Fruit fly (Drosophila melanogaster) whole organism, embryonic: ENCODE data around the gene Ilp6.

ENCODE experiments used
- Bdp1 ChIP-seq: fragments of 200-800 bp; sonication (Bioruptor generic); optimal IDR thresholded peaks from 3 replicates; lab custom pipeline; 2016; ENCODE audit warnings: missing biosample characterization, missing genetic modification characterization
- CG14710 ChIP-seq: fragments of 200-800 bp; sonication (Bioruptor generic); optimal IDR thresholded peaks from 3 replicates; lab custom pipeline; 2019; ENCODE audit warnings: missing biosample characterization, mild to moderate bottlenecking, missing genetic modification characterization, moderate library complexity
- CG15479 ChIP-seq: fragments of 200-800 bp; sonication (Bioruptor generic); optimal IDR thresholded peaks from 3 replicates; lab custom pipeline; 2019; ENCODE audit warnings: missing biosample characterization, mild to moderate bottlenecking, missing genetic modification characterization, moderate library complexity
- CG15696 ChIP-seq: fragments of 200-800 bp; sonication (Bioruptor generic); optimal IDR thresholded peaks from 2 replicates; lab custom pipeline; 2019; ENCODE audit warnings: missing biosample characterization, mild to moderate bottlenecking, missing genetic modification characterization, moderate library complexity
- CG17612 ChIP-seq: fragments of 200-800 bp; sonication (Bioruptor generic); IDR thresholded peaks from 2 replicates; pipeline ENCODE4 v1.3.6; 2022; ENCODE audit warnings: missing biosample characterization, missing genetic modification characterization
- CG31388 ChIP-seq: fragments of 200-800 bp; sonication (Bioruptor generic); optimal IDR thresholded peaks from 2 replicates; lab custom pipeline; 2016; ENCODE audit warnings: missing biosample characterization, missing genetic modification characterization
- CG33213 ChIP-seq: fragments of 200-800 bp; sonication (Bioruptor generic); optimal IDR thresholded peaks from 3 replicates; lab custom pipeline; 2016; ENCODE audit warnings: missing biosample characterization, missing genetic modification characterization
- CG3847 ChIP-seq: fragments of 200-800 bp; sonication (Bioruptor generic); IDR thresholded peaks from 2 replicates; pipeline ENCODE4 v1.3.6; 2022; ENCODE audit warnings: missing biosample characterization, missing genetic modification characterization
- CG6854 ChIP-seq: fragments of 200-800 bp; sonication (Bioruptor generic); optimal IDR thresholded peaks from 3 replicates; lab custom pipeline; 2017; ENCODE audit warnings: missing biosample characterization, mild to moderate bottlenecking, missing genetic modification characterization
- CG8089 ChIP-seq: fragments of 200-800 bp; sonication (Bioruptor generic); optimal IDR thresholded peaks from 3 replicates; lab custom pipeline; 2016; ENCODE audit warnings: missing biosample characterization, missing genetic modification characterization
- CG8359 ChIP-seq: fragments of 200-800 bp; sonication (Bioruptor generic); optimal IDR thresholded peaks from 2 replicates; lab custom pipeline; 2017; ENCODE audit warnings: missing biosample characterization, mild to moderate bottlenecking, missing genetic modification characterization, borderline replicate concordance
- CG9609 ChIP-seq: fragments of 200-800 bp; sonication (Bioruptor generic); optimal IDR thresholded peaks from 3 replicates; lab custom pipeline; 2016; ENCODE audit warnings: missing biosample characterization, missing genetic modification characterization
- CG9932 ChIP-seq: fragments of 200-800 bp; sonication (Bioruptor generic); IDR thresholded peaks from 2 replicates; pipeline ENCODE4 v1.3.6; 2022; ENCODE audit warnings: missing biosample characterization, missing genetic modification characterization
- Chrac-16 ChIP-seq: fragments of 200-800 bp; sonication (Bioruptor generic); optimal IDR thresholded peaks from 3 replicates; lab custom pipeline; 2016; ENCODE audit warnings: missing biosample characterization, missing genetic modification characterization
- Deaf1 ChIP-seq: fragments of 200-800 bp; optimal IDR thresholded peaks from 3 replicates; lab custom pipeline; 2019; ENCODE audit warnings: missing biosample characterization, mild to moderate bottlenecking, missing genetic modification characterization, moderate library complexity
- E2f2 ChIP-seq: fragments of 200-800 bp; sonication (Bioruptor generic); IDR thresholded peaks from 2 replicates; pipeline ENCODE4 v1.3.6; 2022; ENCODE audit warnings: missing biosample characterization, missing genetic modification characterization
- HLH4C ChIP-seq: fragments of 200-800 bp; sonication (Bioruptor generic); IDR thresholded peaks from 3 replicates; pipeline ENCODE4 v1.3.6; 2022; ENCODE audit warnings: missing biosample characterization, missing genetic modification characterization; ENCODE audit not compliant: partially characterized antibody
- HLH54F ChIP-seq: fragments of 200-800 bp; sonication (Bioruptor generic); optimal IDR thresholded peaks from 3 replicates; lab custom pipeline; 2016; ENCODE audit warnings: missing biosample characterization, missing genetic modification characterization
- Hey ChIP-seq: fragments of 200-800 bp; sonication (Bioruptor generic); optimal IDR thresholded peaks from 3 replicates; lab custom pipeline; 2018; ENCODE audit warnings: missing biosample characterization, mild to moderate bottlenecking, missing genetic modification characterization
- Kr ChIP-seq: fragments of 200-800 bp; sonication (Bioruptor generic); optimal IDR thresholded peaks from 2 replicates; lab custom pipeline; 2017; ENCODE audit warnings: missing biosample characterization, mild to moderate bottlenecking, missing genetic modification characterization
- MTF-1 ChIP-seq: fragments of 200-800 bp; sonication (Bioruptor generic); optimal IDR thresholded peaks from 2 replicates; lab custom pipeline; 2018; ENCODE audit warnings: missing biosample characterization, mild to moderate bottlenecking, missing genetic modification characterization, borderline replicate concordance
- Opbp ChIP-seq: fragments of 200-800 bp; sonication (Bioruptor generic); IDR thresholded peaks from 3 replicates; pipeline ENCODE4 v1.3.6; 2022; ENCODE audit warnings: missing biosample characterization, missing genetic modification characterization; ENCODE audit not compliant: partially characterized antibody
- Rx ChIP-seq: fragments of 200-800 bp; sonication (Bioruptor generic); IDR thresholded peaks from 2 replicates; pipeline ENCODE4 v1.3.6; 2022; ENCODE audit warnings: missing biosample characterization, missing genetic modification characterization
- Vsx1 ChIP-seq: fragments of 200-800 bp; sonication (Bioruptor generic); optimal IDR thresholded peaks from 2 replicates; lab custom pipeline; 2017; ENCODE audit warnings: missing biosample characterization, mild to moderate bottlenecking, missing genetic modification characterization, missing genetic modification reagents
- ac ChIP-seq: fragments of 200-800 bp; sonication (Bioruptor generic); optimal IDR thresholded peaks from 3 replicates; lab custom pipeline; 2017; ENCODE audit warnings: missing biosample characterization, mild to moderate bottlenecking, missing genetic modification characterization
- bab2 ChIP-seq: fragments of 200-800 bp; sonication (Bioruptor generic); optimal IDR thresholded peaks from 2 replicates; lab custom pipeline; 2016; ENCODE audit warnings: missing biosample characterization, missing genetic modification characterization
- bbx ChIP-seq: fragments of 200-800 bp; sonication (Bioruptor generic); IDR thresholded peaks from 2 replicates; pipeline ENCODE4 v1.3.6; 2022; ENCODE audit warnings: missing biosample characterization, missing genetic modification characterization; ENCODE audit not compliant: partially characterized antibody
- crc ChIP-seq: fragments of 200-800 bp; sonication (Bioruptor generic); optimal IDR thresholded peaks from 2 replicates; lab custom pipeline; 2016; ENCODE audit warnings: missing biosample characterization, missing genetic modification characterization
- croc ChIP-seq: fragments of 200-800 bp; sonication (Bioruptor generic); conservative IDR thresholded peaks from 3 replicates; pipeline ENCODE4 v1.3.6; 2022; ENCODE audit warnings: missing biosample characterization, missing genetic modification characterization
- crol ChIP-seq: fragments of 200-800 bp; sonication (Bioruptor generic); IDR thresholded peaks from 2 replicates; pipeline ENCODE4 v1.3.6; 2022; ENCODE audit warnings: missing biosample characterization, missing genetic modification characterization
- dm ChIP-seq: fragments of 200-800 bp; sonication (Bioruptor generic); optimal IDR thresholded peaks from 3 replicates; lab custom pipeline; 2016; ENCODE audit warnings: missing biosample characterization, missing genetic modification characterization
- en ChIP-seq: fragments of 200-800 bp; sonication (Bioruptor generic); optimal IDR thresholded peaks from 2 replicates; lab custom pipeline; 2016; ENCODE audit warnings: missing biosample characterization, missing genetic modification characterization
- exex ChIP-seq: fragments of 200-800 bp; sonication (Bioruptor generic); optimal IDR thresholded peaks from 4 replicates; lab custom pipeline; 2018; ENCODE audit warnings: missing biosample characterization, mild to moderate bottlenecking, missing genetic modification characterization, moderate library complexity
- fd3F ChIP-seq: fragments of 200-800 bp; sonication (Bioruptor generic); optimal IDR thresholded peaks from 2 replicates; lab custom pipeline; 2018; ENCODE audit warnings: missing biosample characterization, mild to moderate bottlenecking, missing genetic modification characterization, moderate library complexity
- grau ChIP-seq: fragments of 200-800 bp; optimal IDR thresholded peaks from 3 replicates; lab custom pipeline; 2019; ENCODE audit warnings: missing biosample characterization, mild to moderate bottlenecking, missing genetic modification characterization, moderate library complexity
- hth ChIP-seq: fragments of >200 bp; optimal IDR thresholded peaks from 2 replicates; lab custom pipeline; 2017; ENCODE audit warnings: inconsistent platforms
- kay ChIP-seq: fragments of 200-800 bp; sonication (Bioruptor generic); optimal IDR thresholded peaks from 2 replicates; lab custom pipeline; 2016; ENCODE audit warnings: missing biosample characterization, missing genetic modification characterization
- lov ChIP-seq, 2 experiments: fragments of 200-800 bp in 1 of 2; fragments of >200 bp in 1 of 2; sonication (Bioruptor generic) in 1 of 2; IDR thresholded peaks in 1 of 2; optimal IDR thresholded peaks in 1 of 2; 2 replicates in 1 of 2; 3 replicates in 1 of 2; pipeline versions ENCODE4 v1.3.6 to Lab custom; 2017 to 2022; ENCODE audit warnings: missing biosample characterization in 1 of 2, missing genetic modification characterization in 1 of 2
- nau ChIP-seq: fragments of 200-800 bp; sonication (Bioruptor generic); optimal IDR thresholded peaks from 3 replicates; lab custom pipeline; 2017; ENCODE audit warnings: missing biosample characterization, mild to moderate bottlenecking, missing genetic modification characterization, missing genetic modification reagents
- peb ChIP-seq: fragments of 200-800 bp; sonication (Bioruptor generic); IDR thresholded peaks from 2 replicates; pipeline ENCODE4 v1.3.6; 2022; ENCODE audit warnings: missing biosample characterization, missing genetic modification characterization
- pho ChIP-seq: fragments of 200-800 bp; sonication (Bioruptor generic); optimal IDR thresholded peaks from 2 replicates; lab custom pipeline; 2016; ENCODE audit warnings: missing biosample characterization, missing genetic modification characterization
- prd ChIP-seq, 3 experiments: fragments of >200 bp in 2 of 3; fragments of 200-800 bp in 1 of 3; sonication (Bioruptor generic) in 1 of 3; optimal IDR thresholded peaks in 2 of 3; IDR thresholded peaks in 1 of 3; 2 replicates in 2 of 3; 3 replicates in 1 of 3; pipeline versions ENCODE4 v1.3.6 to Lab custom; 2017 to 2022; ENCODE audit warnings: missing biosample characterization in 1 of 3, missing genetic modification characterization in 1 of 3
- row ChIP-seq: fragments of 200-800 bp; sonication (Bioruptor generic); IDR thresholded peaks from 3 replicates; pipeline ENCODE4 v1.3.6; 2022; ENCODE audit warnings: missing biosample characterization, missing genetic modification characterization
- sug ChIP-seq: fragments of 200-800 bp; optimal IDR thresholded peaks from 2 replicates; lab custom pipeline; 2019; ENCODE audit warnings: missing biosample characterization, mild to moderate bottlenecking, missing genetic modification characterization, moderate library complexity
- toy ChIP-seq: fragments of 200-800 bp; sonication (Bioruptor generic); IDR thresholded peaks from 2 replicates; pipeline ENCODE4 v1.3.6; 2022; ENCODE audit warnings: missing biosample characterization, missing genetic modification characterization
- trh ChIP-seq: fragments of 200-800 bp; sonication (Bioruptor generic); optimal IDR thresholded peaks from 2 replicates; lab custom pipeline; 2016; ENCODE audit warnings: missing biosample characterization, missing genetic modification characterization
- vfl ChIP-seq: fragments of 200-800 bp; sonication (Bioruptor generic); optimal IDR thresholded peaks from 2 replicates; lab custom pipeline; 2016; ENCODE audit warnings: missing biosample characterization, missing genetic modification characterization
- vnd ChIP-seq: fragments of 200-800 bp; sonication (Bioruptor generic); IDR thresholded peaks from 3 replicates; pipeline ENCODE4 v1.3.6; 2022; ENCODE audit warnings: missing biosample characterization, missing genetic modification characterization; ENCODE audit not compliant: partially characterized antibody
- vvl ChIP-seq: fragments of 200-800 bp; sonication (Bioruptor generic); IDR thresholded peaks from 2 replicates; pipeline ENCODE4 v1.3.6; 2022; ENCODE audit warnings: missing biosample characterization, missing genetic modification characterization
- zf30C ChIP-seq: fragments of 200-800 bp; sonication (Bioruptor generic); optimal IDR thresholded peaks from 3 replicates; lab custom pipeline; 2018; ENCODE audit warnings: missing biosample characterization, mild to moderate bottlenecking, missing genetic modification characterization

Ilp6 gene

dm6 chrX:2329312-2329711, 5.1 kb downstream of the Ilp6 start (continued):
- no peak for TF ChIP-seq CG8359
- TF ChIP-seq CG9609 (GFP tag; lab: Kevin White, UChicago): peak; percentile 84
- TF ChIP-seq CG9932 (GFP tag; lab: Robert Waterston, UW): 0 out of 2 replicates have a peak, but pooled peaks have one; percentile 16
- TF ChIP-seq row (GFP tag; lab: Robert Waterston, UW): peak; percentile 90
- TF ChIP-seq grau (tag; lab: Kevin White, UChicago): peak; percentile 71
- TF ChIP-seq lov (optimal IDR thresholded peaks at IDR 0.05; lab: Kevin White, UChicago): no peak
- peak; percentile 78; the same call in 2 of the 3 replicates for TF ChIP-seq lov (GFP tag; IDR thresholded peaks at IDR 0.05; lab: Robert Waterston, UW)
- TF ChIP-seq Deaf1: peak; percentile 33
- TF ChIP-seq Kr (GFP tag; lab: Kevin White, UChicago): no peak
- TF ChIP-seq trh (GFP tag; lab: Kevin White, UChicago): peak; percentile 48
- TF ChIP-seq CG31388 (GFP tag; lab: Kevin White, UChicago): peak; percentile 2
- no peak for TF ChIP-seq hth
- TF ChIP-seq Opbp (GFP tag; lab: Robert Waterston, UW): no peak
- TF ChIP-seq Rx (GFP tag; lab: Robert Waterston, UW): peak; percentile 49
- TF ChIP-seq prd (optimal IDR thresholded peaks at IDR 0.05; lab: Kevin White, UChicago): no peak
- TF ChIP-seq prd (GFP tag; IDR thresholded peaks at IDR 0.05; lab: Robert Waterston, UW): peak; percentile 85
- peak; percentile 69 for TF ChIP-seq HLH54F (GFP tag; lab: Kevin White, UChicago)
- TF ChIP-seq CG3847: peak; percentile 53
- peak; percentile 52 for TF ChIP-seq Bdp1 (GFP tag; lab: Kevin White, UChicago)
- TF ChIP-seq vnd (GFP tag; lab: Robert Waterston, UW): no peak
- TF ChIP-seq sug (tag; lab: Kevin White, UChicago): no peak
- TF ChIP-seq CG8089 (GFP tag; lab: Kevin White, UChicago): peak; percentile 76
- no peak for TF ChIP-seq CG15479 (GFP tag; lab: Kevin White, UChicago)
- peak; percentile 25 for TF ChIP-seq en
- 0 out of 2 replicates have a peak, but pooled peaks have one; percentile 37 for TF ChIP-seq toy (GFP tag; lab: Robert Waterston, UW)
- TF ChIP-seq HLH4C (GFP tag; lab: Robert Waterston, UW): no peak
- TF ChIP-seq crol (GFP tag; lab: Robert Waterston, UW): peak; percentile 51; the same call in 1 of the 2 replicates
- TF ChIP-seq CG33213 (GFP tag; lab: Kevin White, UChicago): peak; percentile 48
- peak; percentile 86 for TF ChIP-seq bab2
- no peak for TF ChIP-seq bbx (GFP tag; lab: Robert Waterston, UW)
- peak; percentile 56 for TF ChIP-seq E2f2
- TF ChIP-seq pho (GFP tag; lab: Kevin White, UChicago): peak; percentile 72
- no peak for TF ChIP-seq peb (GFP tag; lab: Robert Waterston, UW)
- no peak for TF ChIP-seq Hey (tag; lab: Kevin White, UChicago)
- peak; percentile 38 for TF ChIP-seq CG6854 (GFP tag; lab: Kevin White, UChicago)
- peak; percentile 2 for TF ChIP-seq exex (tag; lab: Kevin White, UChicago)
- TF ChIP-seq vfl (GFP tag; lab: Kevin White, UChicago): peak; percentile 63
- no peak for TF ChIP-seq ac (GFP tag; lab: Kevin White, UChicago)
- TF ChIP-seq MTF-1 (GFP tag; lab: Kevin White, UChicago): no peak
- no peak for TF ChIP-seq CG17612 (GFP tag; lab: Robert Waterston, UW)
- peak; percentile 2 for TF ChIP-seq nau (GFP tag; lab: Kevin White, UChicago)
- TF ChIP-seq Chrac-16 (GFP tag; lab: Kevin White, UChicago): peak; percentile 80
- TF ChIP-seq fd3F (GFP tag; lab: Kevin White, UChicago): peak; percentile 43
- peak; percentile 64; the same call in 2 of the 3 replicates for TF ChIP-seq croc (GFP tag; lab: Robert Waterston, UW)
- peak; percentile 31 for TF ChIP-seq Vsx1
- TF ChIP-seq vvl: peak; percentile 86
- peak; percentile 31 for TF ChIP-seq kay
- TF ChIP-seq CG15696 (tag; lab: Kevin White, UChicago): no peak
- TF ChIP-seq crc (GFP tag; lab: Kevin White, UChicago): peak; percentile 30
- peak; percentile 68 for TF ChIP-seq zf30C (GFP tag; lab: Kevin White, UChicago)
- TF ChIP-seq dm (GFP tag; lab: Kevin White, UChicago): peak; percentile 64
- peak; percentile 24 for TF ChIP-seq CG14710
